Worm (Caenorhabditis elegans) whole organism, young adult: ENCODE results near the gene ppm-1.H.

Experiments
- B0019.2 ChIP-seq: fragments of 200-800 bp; sonication (Bioruptor generic); conservative IDR thresholded peaks from 2 replicates; pipeline ENCODE4 v1.3.6; 2022; ENCODE audit warnings: missing genetic modification reagents, missing genetic modification characterization, missing compliant biosample characterization
- hrde-1 ChIP-seq: sonication (generic microtip); optimal IDR thresholded peaks from 2 replicates; lab custom pipeline; 2016; ENCODE audit warnings: missing genetic modification characterization, mild to moderate bottlenecking, missing compliant biosample characterization, moderate library complexity, missing genotype, missing genetic modification reagents, borderline replicate concordance
- madf-3 ChIP-seq: fragments of 200-800 bp; sonication (Bioruptor generic); IDR thresholded peaks from 2 replicates; pipeline ENCODE4 v1.3.6; 2022; ENCODE audit warnings: missing genetic modification reagents, missing genetic modification characterization, missing compliant biosample characterization
- madf-8 ChIP-seq: fragments of 200-800 bp; sonication (Bioruptor generic); conservative IDR thresholded peaks from 2 replicates; pipeline ENCODE4 v1.3.6; 2022; ENCODE audit warnings: missing genetic modification reagents, missing genetic modification characterization, missing compliant biosample characterization

DNA sequence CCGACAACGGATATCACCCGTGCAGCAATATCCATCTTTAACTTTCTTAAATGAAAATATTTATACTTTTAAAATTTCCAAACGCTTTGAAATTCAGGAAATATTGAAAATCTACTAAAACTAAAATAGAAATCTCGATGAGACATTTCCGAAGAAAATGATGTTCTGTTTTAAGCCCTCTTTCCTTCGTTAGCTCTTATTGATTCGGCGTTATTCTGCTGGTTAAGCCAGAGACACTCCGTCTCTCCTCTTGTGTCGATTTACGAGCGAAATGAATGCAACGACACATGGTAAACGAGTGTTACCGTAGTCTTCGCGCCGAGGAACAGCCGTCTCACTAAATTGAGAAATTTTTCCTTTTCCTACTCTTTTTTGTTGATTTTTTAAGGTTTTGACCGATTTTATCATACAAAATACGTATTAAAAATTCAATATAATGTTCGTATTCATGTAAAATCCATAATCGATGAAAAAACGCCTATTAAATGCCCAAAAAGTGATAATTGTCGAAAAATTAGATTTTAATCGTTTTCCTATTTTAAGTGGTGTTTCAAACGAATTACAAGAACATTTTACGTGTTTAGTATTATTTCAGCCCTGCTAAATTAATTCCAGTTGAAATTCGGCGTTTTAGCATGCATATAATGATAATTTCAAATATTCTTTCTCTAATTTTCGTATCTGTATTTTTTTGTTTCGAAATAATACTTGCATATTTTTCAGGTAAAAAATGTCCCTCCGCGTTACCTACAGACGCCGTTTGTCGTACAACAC lies at the start of gene ppm-1.H, which contains the start of gene rpl-34:
- no peak for TF ChIP-seq hrde-1
- no peak for TF ChIP-seq madf-3 (GFP tag; lab: Robert Waterston, UW)
- TF ChIP-seq B0019.2 = no peak
- TF ChIP-seq madf-8 = no peak
